Worm (Caenorhabditis elegans): ENCODE data around the gene clec-225.

DNA sequence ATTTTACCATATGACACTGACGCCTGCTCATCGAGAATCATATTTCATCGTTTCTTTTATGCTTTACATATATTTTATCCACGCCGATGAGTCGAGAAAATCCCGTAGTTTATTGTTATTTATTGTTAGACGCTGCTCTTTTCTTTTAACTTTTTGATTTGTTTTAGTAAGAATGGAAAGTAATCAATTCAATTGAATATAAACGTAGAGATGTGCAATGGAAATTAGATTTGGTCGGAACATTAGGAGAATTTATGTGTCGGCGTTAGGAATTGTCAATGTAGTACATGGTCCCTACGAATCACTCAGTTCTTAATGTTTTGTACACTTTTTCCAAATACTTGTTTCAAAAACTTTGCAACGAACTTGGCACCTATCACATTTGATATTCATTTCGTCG lies 30.6 kb upstream of the clec-225 start:
- no peak for TF ChIP-seq dmd-4 (tag; optimal IDR thresholded peaks at IDR 0.05)
- no peak for TF ChIP-seq nhr-237 (tag; optimal IDR thresholded peaks at IDR 0.05)
- TF ChIP-seq skn-1 (tag; optimal IDR thresholded peaks at IDR 0.05): no peak
- no peak for TF ChIP-seq Y55F3AM.14 (GFP tag; optimal IDR thresholded peaks at IDR 0.05)
- no peak for TF ChIP-seq nhr-6 (tag; optimal IDR thresholded peaks at IDR 0.05)
- TF ChIP-seq unc-62 (GFP tag; optimal IDR thresholded peaks at IDR 0.05): no peak
- no peak for TF ChIP-seq ama-1 (optimal IDR thresholded peaks at IDR 0.05)
- no peak for TF ChIP-seq R02D3.7 (tag; optimal IDR thresholded peaks at IDR 0.05)
- TF ChIP-seq blmp-1 (tag; optimal IDR thresholded peaks at IDR 0.05; ENCODE audit: insufficient read depth): no peak
- no peak for TF ChIP-seq sem-4 (tag; optimal IDR thresholded peaks at IDR 0.05)
- TF ChIP-seq unc-39 (tag; optimal IDR thresholded peaks at IDR 0.05): no peak
- TF ChIP-seq aly-2 (tag; optimal IDR thresholded peaks at IDR 0.05): no peak

All from whole organism, L2 larva.